Worm (Caenorhabditis elegans) whole organism, L1 larva: Measurements from ENCODE around the gene trpp-4.

Experiments used
- C16A3.4 ChIP-seq: fragments of 150-350 bp; optimal IDR thresholded peaks from 2 replicates; lab custom pipeline; 2014; ENCODE audit warnings: missing biosample characterization, missing genetic modification characterization
- C34B4.2 ChIP-seq: sonication (generic microtip); optimal IDR thresholded peaks from 2 replicates; lab custom pipeline; 2017; ENCODE audit warnings: mild to moderate bottlenecking, missing genetic modification characterization, missing compliant biosample characterization
- Y116A8C.19 ChIP-seq: sonication (generic microtip); optimal IDR thresholded peaks from 2 replicates; lab custom pipeline; 2016; ENCODE audit warnings: missing compliant biosample characterization, missing genetic modification characterization, borderline replicate concordance
- alr-1 ChIP-seq: fragments of 200-800 bp; sonication (Bioruptor generic); optimal IDR thresholded peaks from 2 replicates; lab custom pipeline; 2018; ENCODE audit warnings: borderline replicate concordance, mild to moderate bottlenecking, missing genetic modification characterization, missing compliant biosample characterization
- ama-1 ChIP-seq: fragments of 150-350 bp; optimal IDR thresholded peaks from 2 replicates; lab custom pipeline; 2014
- blmp-1 ChIP-seq: fragments of 150-350 bp; optimal IDR thresholded peaks from 2 replicates; lab custom pipeline; 2014; ENCODE audit warnings: missing biosample characterization, missing genetic modification characterization
- ceh-88 ChIP-seq: fragments of 200-800 bp; sonication (Bioruptor generic); IDR thresholded peaks from 2 replicates; pipeline ENCODE4 v1.3.6; 2022; ENCODE audit warnings: missing genetic modification characterization, missing compliant biosample characterization
- ceh-90 ChIP-seq: sonication (generic microtip); optimal IDR thresholded peaks from 2 replicates; lab custom pipeline; 2016; ENCODE audit warnings: missing genetic modification characterization, missing compliant biosample characterization
- ces-1 ChIP-seq: fragments of 150-350 bp; optimal IDR thresholded peaks from 2 replicates; lab custom pipeline; 2014; ENCODE audit warnings: missing biosample characterization, missing genetic modification reagents, missing genetic modification characterization
- dpl-1 ChIP-seq, 3 experiments: fragments of 150-350 bp in 2 of 3; sonication (generic microtip) in 1 of 3; optimal IDR thresholded peaks; 2 replicates each; lab custom pipeline; 2014 to 2017; ENCODE audit warnings: missing biosample characterization in 3 of 3, missing genetic modification characterization in 3 of 3, missing genetic modification reagents in 3 of 3
- dsc-1 ChIP-seq: sonication (generic microtip); optimal IDR thresholded peaks from 2 replicates; lab custom pipeline; 2016; ENCODE audit warnings: mild to moderate bottlenecking, missing genetic modification characterization, missing compliant biosample characterization
- efl-1 ChIP-seq, 4 experiments: fragments of 150-350 bp; optimal IDR thresholded peaks in 3 of 4; peaks in 1 of 4; 1 replicate in 1 of 4; 2 replicates in 3 of 4; lab custom pipeline; 2014; ENCODE audit warnings: missing biosample characterization in 2 of 4, missing genetic modification characterization in 2 of 4, missing genetic modification reagents in 2 of 4
- efl-3 ChIP-seq: fragments of 200-800 bp; sonication (Bioruptor generic); optimal IDR thresholded peaks from 2 replicates; lab custom pipeline; 2018; ENCODE audit warnings: mild to moderate bottlenecking, missing genetic modification characterization, missing compliant biosample characterization
- egl-13 ChIP-seq: sonication (generic microtip); optimal IDR thresholded peaks from 2 replicates; lab custom pipeline; 2016; ENCODE audit warnings: missing genotype, missing genetic modification reagents, missing genetic modification characterization, missing compliant biosample characterization
- egl-27 ChIP-seq, 2 experiments: fragments of 150-350 bp in 1 of 2; sonication (generic microtip); optimal IDR thresholded peaks; 3 replicates each; lab custom pipeline; 2017 to 2018; ENCODE audit warnings: missing biosample characterization in 2 of 2, missing genetic modification characterization in 2 of 2, missing genetic modification reagents in 2 of 2
- elt-2 ChIP-seq: sonication (generic microtip); optimal IDR thresholded peaks from 2 replicates; lab custom pipeline; 2016; ENCODE audit warnings: missing genetic modification characterization, mild to moderate bottlenecking, inconsistent platforms, missing compliant biosample characterization, missing genetic modification reagents
- fos-1 ChIP-seq: fragments of 150-350 bp; optimal IDR thresholded peaks from 2 replicates; lab custom pipeline; 2014; ENCODE audit warnings: missing biosample characterization, missing genetic modification characterization
- grh-1 ChIP-seq: fragments of 200-800 bp; sonication (Bioruptor generic); IDR thresholded peaks from 2 replicates; pipeline ENCODE4 v1.3.6; 2022; ENCODE audit warnings: missing genetic modification reagents, missing genetic modification characterization, missing compliant biosample characterization
- hlh-17 ChIP-seq: fragments of 200-800 bp; sonication (Bioruptor generic); optimal IDR thresholded peaks from 2 replicates; lab custom pipeline; 2018; ENCODE audit warnings: missing genetic modification characterization, mild to moderate bottlenecking, missing compliant biosample characterization, moderate library complexity, borderline replicate concordance
- hpl-2 ChIP-seq: fragments of 150-350 bp; optimal IDR thresholded peaks from 2 replicates; lab custom pipeline; 2014; ENCODE audit warnings: missing biosample characterization, missing genetic modification reagents, missing genetic modification characterization
- irx-1 ChIP-seq: sonication (generic microtip); optimal IDR thresholded peaks from 2 replicates; lab custom pipeline; 2016; ENCODE audit warnings: missing genetic modification characterization, missing compliant biosample characterization
- lin-13 ChIP-seq: fragments of 150-350 bp; optimal IDR thresholded peaks from 2 replicates; lab custom pipeline; 2014; ENCODE audit warnings: missing biosample characterization, missing genetic modification reagents, missing genetic modification characterization
- mab-9 ChIP-seq: fragments of 200-800 bp; sonication (Bioruptor generic); IDR thresholded peaks from 2 replicates; pipeline ENCODE4 v1.3.6; 2022; ENCODE audit warnings: missing genetic modification reagents, missing genetic modification characterization, missing compliant biosample characterization
- mdl-1 ChIP-seq, 2 experiments: fragments of 150-350 bp; optimal IDR thresholded peaks; 2 replicates each; lab custom pipeline; 2014 to 2017; ENCODE audit warnings: missing biosample characterization in 2 of 2, missing genetic modification characterization in 2 of 2, inconsistent platforms in 1 of 2
- nhr-11 ChIP-seq: fragments of 150-350 bp; optimal IDR thresholded peaks from 2 replicates; lab custom pipeline; 2014; ENCODE audit warnings: missing biosample characterization, missing genetic modification characterization
- nhr-19 ChIP-seq: fragments of 200-800 bp; sonication (Bioruptor generic); conservative IDR thresholded peaks from 2 replicates; pipeline ENCODE4 v1.3.6; 2022; ENCODE audit warnings: missing genetic modification characterization, missing compliant biosample characterization
- nhr-237 ChIP-seq: fragments of 150-350 bp; optimal IDR thresholded peaks from 2 replicates; lab custom pipeline; 2014; ENCODE audit warnings: missing biosample characterization, missing genetic modification characterization
- nhr-28 ChIP-seq: fragments of 150-350 bp; optimal IDR thresholded peaks from 2 replicates; lab custom pipeline; 2014; ENCODE audit warnings: missing biosample characterization, missing genetic modification characterization
- nhr-47 ChIP-seq: sonication (generic microtip); optimal IDR thresholded peaks from 2 replicates; lab custom pipeline; 2016; ENCODE audit warnings: mild to moderate bottlenecking, missing genetic modification characterization, moderate library complexity, missing compliant biosample characterization
- nhr-71 ChIP-seq: sonication (generic microtip); optimal IDR thresholded peaks from 2 replicates; lab custom pipeline; 2016; ENCODE audit warnings: mild to moderate bottlenecking, missing genetic modification characterization, moderate library complexity, missing compliant biosample characterization
- nhr-76 ChIP-seq: sonication (generic microtip); optimal IDR thresholded peaks from 2 replicates; lab custom pipeline; 2017; ENCODE audit warnings: missing biosample characterization, missing genetic modification characterization
- nhr-84 ChIP-seq: sonication (generic microtip); optimal IDR thresholded peaks from 2 replicates; lab custom pipeline; 2017; ENCODE audit warnings: missing biosample characterization, missing genetic modification characterization
- nhr-90 ChIP-seq: sonication (generic microtip); optimal IDR thresholded peaks from 2 replicates; lab custom pipeline; 2016; ENCODE audit warnings: mild to moderate bottlenecking, missing genetic modification characterization, missing compliant biosample characterization; ENCODE audit not compliant: poor library complexity
- pag-3 ChIP-seq: sonication (generic microtip); optimal IDR thresholded peaks from 2 replicates; lab custom pipeline; 2017; ENCODE audit warnings: missing genetic modification characterization, mild to moderate bottlenecking, missing compliant biosample characterization, antibody characterized with exemption, borderline replicate concordance; ENCODE audit not compliant: insufficient read depth
- rnt-1 ChIP-seq: sonication (generic microtip); optimal IDR thresholded peaks from 2 replicates; lab custom pipeline; 2016; ENCODE audit warnings: mild to moderate bottlenecking, missing genetic modification characterization, moderate library complexity, missing compliant biosample characterization
- snpc-4 ChIP-seq: fragments of 150-350 bp; optimal IDR thresholded peaks from 2 replicates; lab custom pipeline; 2014; ENCODE audit warnings: missing biosample characterization, missing genetic modification characterization
- sup-37 ChIP-seq: fragments of 200-800 bp; sonication (Bioruptor generic); optimal IDR thresholded peaks from 2 replicates; lab custom pipeline; 2018; ENCODE audit warnings: mild to moderate bottlenecking, missing genetic modification characterization, missing compliant biosample characterization
- swsn-7 ChIP-seq: sonication (generic microtip); optimal IDR thresholded peaks from 2 replicates; lab custom pipeline; 2016; ENCODE audit warnings: missing genetic modification characterization, missing compliant biosample characterization
- tbx-2 ChIP-seq: sonication (generic microtip); optimal IDR thresholded peaks from 2 replicates; lab custom pipeline; 2016; ENCODE audit warnings: missing genetic modification characterization, missing compliant biosample characterization
- tlp-1 ChIP-seq: fragments of 150-350 bp; optimal IDR thresholded peaks from 2 replicates; lab custom pipeline; 2014; ENCODE audit warnings: missing biosample characterization, missing genetic modification characterization
- unc-130 ChIP-seq: fragments of 150-350 bp; optimal IDR thresholded peaks from 2 replicates; lab custom pipeline; 2017; ENCODE audit warnings: missing biosample characterization, missing genetic modification characterization, inconsistent platforms
- vab-15 ChIP-seq: sonication (generic microtip); optimal IDR thresholded peaks from 2 replicates; lab custom pipeline; 2017; ENCODE audit warnings: missing genotype, mild to moderate bottlenecking, missing genetic modification characterization, missing compliant biosample characterization
- ztf-11 ChIP-seq, 2 experiments: sonication (generic microtip); optimal IDR thresholded peaks; 2 replicates each; lab custom pipeline; 2016 to 2017; ENCODE audit warnings: missing genetic modification characterization in 2 of 2, missing biosample characterization in 1 of 2, missing compliant biosample characterization in 1 of 2
- ztf-4 ChIP-seq: fragments of 150-350 bp; optimal IDR thresholded peaks from 2 replicates; lab custom pipeline; 2014; ENCODE audit warnings: missing biosample characterization, missing genetic modification characterization

trpp-4 gene

ce11 chrV:9384359-9384758, 15.8 kb upstream of the trpp-4 start:
- TF ChIP-seq lin-13 (GFP tag; lab: Kevin White, UChicago) (no peak), dsc-1 (tag; lab: Kevin White, UChicago) (no peak), dpl-1 (GFP tag; optimal IDR thresholded peaks at IDR 0.05; lab: Kevin White, UChicago) (no peak), sup-37 (GFP tag; lab: Kevin White, UChicago) (no peak), ztf-11 (tag; optimal IDR thresholded peaks at IDR 0.05; lab: Kevin White, UChicago) (no peak), elt-2 (tag; lab: Kevin White, UChicago) (no peak), ceh-90 (tag; lab: Kevin White, UChicago) (no peak), ama-1 (lab: Kevin White, UChicago) (no peak), fos-1 (tag; lab: Kevin White, UChicago) (no peak), pag-3 (tag; lab: Kevin White, UChicago) (no peak), nhr-19 (GFP tag; lab: Robert Waterston, UW) (no peak), rnt-1 (tag; lab: Kevin White, UChicago) (no peak), hlh-17 (GFP tag; lab: Kevin White, UChicago) (no peak), Y116A8C.19 (tag; lab: Kevin White, UChicago) (no peak), mab-9 (GFP tag; lab: Robert Waterston, UW) (no peak), C16A3.4 (no peak), nhr-90 (tag; lab: Kevin White, UChicago) (no peak), grh-1 (GFP tag; lab: Robert Waterston, UW) (no peak), swsn-7 (tag; lab: Kevin White, UChicago) (no peak), egl-27 (tag; optimal IDR thresholded peaks at IDR 0.05; lab: Kevin White, UChicago) (no peak)

ce11 chrV:9384949-9385348, 15.2 kb upstream of the trpp-4 start:
- no peak for TF ChIP-seq Y116A8C.19 (tag; lab: Kevin White, UChicago)
- peak; percentile 25 for TF ChIP-seq blmp-1 (tag; lab: Kevin White, UChicago)
- no peak for TF ChIP-seq nhr-76 (tag; lab: Kevin White, UChicago)
- TF ChIP-seq efl-1 (optimal IDR thresholded peaks at IDR 0.05; lab: Kevin White, UChicago) = no peak
- TF ChIP-seq efl-1 (GFP tag; optimal IDR thresholded peaks at IDR 0.05 in 1 of 2; lab: Kevin White, UChicago) = peak in 1 of 2 experiments; percentile 62

ce11 chrV:9386143-9386542, 14.0 kb upstream of the trpp-4 start, which contains the start of gene hum-2:
Gene hum-2 (plus strand): TSS chrV:9386175.
- TF ChIP-seq hpl-2 (GFP tag; lab: Kevin White, UChicago) = no peak
- TF ChIP-seq efl-1 (optimal IDR thresholded peaks at IDR 0.05; lab: Kevin White, UChicago) = no peak
- TF ChIP-seq efl-1 (GFP tag; optimal IDR thresholded peaks at IDR 0.05 in 1 of 2; lab: Kevin White, UChicago) = peak in 1 of 2 experiments; percentile 45

- TF ChIP-seq ces-1 (GFP tag; lab: Kevin White, UChicago) (no peak), unc-130 (tag; lab: Kevin White, UChicago) (no peak), nhr-28 (tag; lab: Kevin White, UChicago) (no peak), ceh-88 (GFP tag; lab: Robert Waterston, UW) (no peak), nhr-71 (tag; lab: Kevin White, UChicago) (no peak), snpc-4 (tag; lab: Kevin White, UChicago) (peak; percentile 97), tbx-2 (tag; lab: Kevin White, UChicago) (no peak), nhr-237 (tag; lab: Kevin White, UChicago) (no peak), C34B4.2 (tag; lab: Kevin White, UChicago) (no peak), efl-3 (GFP tag; lab: Kevin White, UChicago) (no peak), grh-1 (GFP tag; lab: Robert Waterston, UW) (0 out of 2 replicates have a peak, but pooled peaks have one; percentile 15), nhr-19 (GFP tag; lab: Robert Waterston, UW) (peak; percentile 36; the same call in 1 of the 2 replicates), nhr-11 (tag; lab: Kevin White, UChicago) (no peak), mdl-1 (tag; optimal IDR thresholded peaks at IDR 0.05; lab: Kevin White, UChicago) (no peak), irx-1 (no peak), nhr-76 (tag; lab: Kevin White, UChicago) (no peak), tlp-1 (tag; lab: Kevin White, UChicago) (no peak), nhr-47 (tag; lab: Kevin White, UChicago) (peak; percentile 32), ztf-4 (no peak), rnt-1 (tag; lab: Kevin White, UChicago) (peak; percentile 47), egl-13 (tag; lab: Kevin White, UChicago) (no peak), sup-37 (GFP tag; lab: Kevin White, UChicago) (no peak), vab-15 (no peak), nhr-84 (tag; lab: Kevin White, UChicago) (no peak), alr-1 (tag; lab: Kevin White, UChicago) (no peak), mab-9 (GFP tag; lab: Robert Waterston, UW) (no peak), pag-3 (tag; lab: Kevin White, UChicago) (no peak)
Observed at ce11 chrV:9391959-9392358, 8.2 kb upstream of the trpp-4 start.
